Fruit fly (Drosophila melanogaster) Kc167 (cell line): ENCODE measurements around the gene NdufV3.

Experiments
- h ChIP-seq: fragments of >200 bp; optimal IDR thresholded peaks from 3 replicates; lab custom pipeline; 2018; ENCODE audit warnings: missing external identifiers
- insv ChIP-seq: fragments of >200 bp; optimal IDR thresholded peaks from 3 replicates; lab custom pipeline; 2018; ENCODE audit warnings: missing external identifiers
- psq ChIP-seq: fragments of >200 bp; optimal IDR thresholded peaks from 2 replicates; lab custom pipeline; 2017; ENCODE audit warnings: missing external identifiers

DNA sequence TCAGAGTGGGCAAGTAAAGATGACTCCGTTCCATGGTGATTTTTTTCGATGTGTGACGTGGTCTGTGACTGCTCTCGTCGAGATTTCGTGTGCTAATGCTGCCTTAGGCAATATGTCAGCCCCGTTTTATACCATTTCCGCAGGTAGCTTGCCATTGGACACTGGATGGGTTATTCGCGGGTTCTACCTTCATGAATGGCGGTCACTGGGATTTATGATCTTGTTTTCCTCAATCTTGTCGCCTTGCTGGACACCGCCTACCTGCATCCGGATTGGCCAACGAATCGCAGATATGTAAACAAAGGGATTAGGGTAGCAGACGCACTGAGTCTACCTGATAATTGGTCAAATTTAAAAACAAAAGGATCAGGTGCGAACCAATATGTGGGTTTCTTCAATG lies 27.5 kb upstream of the NdufV3 start, which contains the start of gene sisA:
- TF ChIP-seq h (lab: Kevin White, UChicago) (no peak), psq (no peak), insv (lab: Kevin White, UChicago) (no peak)
